Worm (Caenorhabditis elegans): Measurements from ENCODE around the gene W03A5.1.

The W03A5.1 gene

ce11 chrIII:5407588-5407987 lies at the start of gene W03A5.1:
W03A5.1 (plus strand) TSS chrIII:5407888.
- no peak for TF ChIP-seq unc-62 (GFP tag; optimal IDR thresholded peaks at IDR 0.05)

DNA sequence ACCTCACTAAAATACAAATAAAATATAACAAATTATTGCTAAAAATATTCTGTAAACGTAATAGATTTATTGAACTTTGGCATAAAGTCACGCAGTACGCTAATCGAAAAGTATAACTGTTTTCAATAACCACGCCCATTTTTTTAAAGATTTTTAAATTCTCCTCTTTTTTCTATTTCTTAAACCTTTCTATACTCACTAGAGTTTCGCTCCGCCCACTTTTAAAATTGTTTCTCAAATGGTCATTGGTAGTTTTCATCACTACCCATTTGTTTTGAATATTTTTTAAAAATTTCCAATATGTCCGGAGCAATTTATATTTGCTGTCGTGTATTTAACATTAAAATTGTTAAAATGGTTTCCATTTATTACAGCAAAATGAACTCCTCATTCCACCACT lies 45.8 kb upstream of the W03A5.1 start, which contains the start of gene Y32H12A.1:
Y32H12A.1 (plus strand) TSS at position 301 of the 400 bp plus-strand sequence.
- TF ChIP-seq unc-62 (GFP tag; optimal IDR thresholded peaks at IDR 0.05): no peak

DNA sequence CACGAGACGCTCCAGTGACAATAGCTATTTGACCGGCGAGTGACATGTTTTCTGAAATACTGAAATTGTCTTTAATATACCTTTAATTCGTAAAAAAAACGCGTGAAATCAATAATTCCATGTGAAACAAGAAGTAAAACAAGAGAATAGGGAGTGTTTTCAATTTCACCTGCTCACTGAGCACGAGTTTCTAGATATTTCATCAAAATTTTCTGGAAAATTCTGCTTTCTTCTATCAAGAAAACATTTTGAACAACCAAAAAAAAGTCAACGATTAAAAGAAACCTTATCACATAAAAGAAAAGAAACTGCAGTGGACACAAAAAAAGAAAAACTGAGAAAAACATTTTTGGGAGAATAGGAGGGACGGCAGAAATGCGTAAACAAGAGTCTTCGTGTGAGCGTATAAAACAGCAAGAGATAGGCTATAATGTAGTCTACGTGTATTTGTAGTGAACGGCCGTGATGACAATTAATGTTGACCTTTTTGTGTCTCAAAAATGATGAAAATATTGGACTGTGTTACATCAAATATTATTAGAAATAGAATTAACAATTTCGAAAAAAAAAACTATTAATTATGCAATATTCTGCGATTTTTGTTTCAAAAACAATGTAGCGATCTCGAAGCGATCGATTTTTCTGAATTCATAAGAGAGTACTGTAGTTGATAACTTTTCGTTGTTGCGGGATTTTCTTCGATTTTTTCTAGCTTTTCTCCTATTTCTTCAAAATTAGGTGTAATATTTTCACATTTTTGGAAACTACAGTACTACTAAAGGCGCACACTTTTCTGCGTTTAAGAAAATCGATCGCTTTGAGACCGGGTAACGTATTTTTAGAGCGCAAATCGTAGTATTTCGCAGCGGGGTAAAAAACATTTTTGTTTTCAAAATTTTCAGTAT lies 39.4 kb upstream of the W03A5.1 start, which contains the start of gene dhs-9:
dhs-9 (minus strand) TSS at position 51 of the 905 bp plus-strand sequence.
- no peak for TF ChIP-seq unc-62 (GFP tag; optimal IDR thresholded peaks at IDR 0.05)

- TF ChIP-seq unc-62 (GFP tag; optimal IDR thresholded peaks at IDR 0.05): no peak
Measured at ce11 chrIII:5371226-5371926, 36.3 kb upstream of the W03A5.1 start, which contains the start of gene szy-2. szy-2 (minus strand) TSS chrIII:5371276.

- no peak for TF ChIP-seq unc-62 (GFP tag; optimal IDR thresholded peaks at IDR 0.05)
Measured at ce11 chrIII:5372884-5373283, 34.8 kb upstream of the W03A5.1 start.

DNA sequence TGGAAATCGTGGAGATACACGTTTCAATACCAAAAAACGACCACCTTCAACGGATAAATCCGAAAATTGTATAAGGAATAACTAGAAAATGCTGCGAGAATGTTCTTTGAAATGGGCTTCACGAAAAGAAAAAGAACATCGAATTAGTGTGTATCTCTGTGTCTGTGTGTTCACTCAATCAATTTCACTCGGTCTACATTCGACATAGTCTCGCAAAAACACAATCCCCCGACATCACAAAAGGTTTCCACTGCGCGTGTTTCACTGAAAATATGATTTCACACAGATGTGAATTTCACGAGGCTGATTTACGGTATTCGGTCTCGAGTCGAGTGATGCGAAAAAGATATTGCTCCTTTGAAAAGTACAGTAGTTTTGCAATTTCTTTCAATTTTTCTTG lies 34.0 kb upstream of the W03A5.1 start:
- TF ChIP-seq unc-62 (GFP tag; optimal IDR thresholded peaks at IDR 0.05): no peak

DNA sequence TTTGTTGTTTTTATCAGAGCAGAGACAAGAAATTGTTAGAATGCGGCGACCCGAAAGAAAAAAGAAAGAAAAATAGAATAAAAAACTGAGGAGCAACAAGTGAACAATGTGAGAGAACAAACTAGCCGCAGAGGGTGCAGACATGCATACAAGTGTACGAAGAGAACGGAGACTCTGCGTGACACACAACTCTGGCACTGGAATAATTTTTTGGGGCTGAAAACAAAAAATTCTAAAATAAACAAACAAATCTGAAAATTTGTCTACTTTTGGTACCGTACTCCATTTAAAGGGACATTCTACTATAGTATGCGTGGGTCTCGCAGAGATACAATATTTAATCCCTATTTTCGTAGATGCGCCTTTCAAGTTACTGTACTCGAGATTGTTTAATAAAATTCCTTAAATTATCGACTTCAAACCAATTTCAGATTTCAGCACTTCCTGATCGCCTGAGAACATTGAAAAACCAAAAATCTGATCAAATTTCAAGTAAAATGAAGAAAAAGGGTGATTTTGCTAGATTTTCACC lies 32.6 kb upstream of the W03A5.1 start:
- no peak for TF ChIP-seq unc-62 (GFP tag; optimal IDR thresholded peaks at IDR 0.05)

DNA sequence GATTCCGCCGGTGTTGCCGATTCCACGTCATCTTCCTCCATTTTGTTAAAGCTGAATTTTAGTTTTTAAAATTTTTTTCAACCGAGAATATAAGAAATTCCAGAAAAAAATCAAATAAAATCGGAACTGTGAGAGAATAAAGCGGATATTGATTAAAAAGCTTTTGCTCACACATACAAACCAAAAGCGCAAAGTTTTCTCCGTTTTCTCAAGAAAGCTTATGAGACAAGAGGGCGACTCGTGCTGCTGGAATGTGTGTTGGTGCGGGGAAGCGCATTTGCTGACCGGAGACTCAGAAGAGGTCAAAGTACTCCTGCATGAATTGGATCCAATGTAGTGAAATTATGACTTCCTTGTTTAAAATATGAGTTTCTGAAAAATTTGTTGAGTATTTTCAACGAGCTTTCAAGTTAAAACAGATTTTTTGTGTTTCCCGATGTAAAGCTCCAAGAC lies 27.8 kb upstream of the W03A5.1 start, which contains the start of gene paqr-2:
paqr-2 (minus strand) TSS at position 51 of the 453 bp plus-strand sequence.
- no peak for TF ChIP-seq unc-62 (GFP tag; optimal IDR thresholded peaks at IDR 0.05)

DNA sequence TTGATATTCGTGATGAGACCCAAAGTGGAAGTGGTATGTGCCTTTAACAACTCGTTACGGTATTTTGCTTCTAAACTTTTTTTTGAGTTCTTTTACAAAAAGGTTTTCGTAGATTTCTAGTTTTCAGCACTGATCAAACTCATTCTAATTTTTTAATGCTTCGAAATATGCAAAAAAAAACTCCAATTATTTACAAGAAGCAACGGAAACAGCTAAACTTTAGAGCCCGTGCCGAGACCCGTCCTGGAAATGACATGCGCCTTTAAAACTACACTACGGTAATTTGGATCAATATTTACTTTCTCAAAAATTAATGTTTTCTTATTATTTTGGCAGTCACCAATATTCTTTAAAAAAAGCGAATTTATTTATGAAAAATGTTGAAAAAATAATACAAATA lies 27.1 kb upstream of the W03A5.1 start:
- TF ChIP-seq unc-62 (GFP tag; optimal IDR thresholded peaks at IDR 0.05): no peak

DNA sequence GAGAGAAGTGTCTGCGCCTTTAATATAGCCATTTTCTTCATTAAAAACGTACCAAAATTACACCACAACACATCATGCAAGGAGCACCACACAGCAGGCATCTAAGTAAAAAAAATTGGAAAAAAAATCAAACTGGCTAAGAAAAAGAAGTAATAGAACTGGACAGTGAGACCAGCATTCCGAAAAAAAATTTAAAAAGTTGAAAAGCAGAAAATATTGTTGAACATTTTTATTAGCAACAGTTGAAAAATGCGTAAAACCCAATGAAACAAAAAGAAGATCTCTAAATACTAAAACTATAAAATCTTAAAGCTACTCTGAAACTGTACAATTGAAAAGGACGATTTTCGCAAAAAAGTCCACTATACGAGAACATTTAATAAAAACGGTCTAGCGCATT lies 25.6 kb upstream of the W03A5.1 start, which contains the start of gene Y32H12A.6:
Y32H12A.6 (minus strand) TSS at position 101 of the 400 bp plus-strand sequence.
- TF ChIP-seq unc-62 (GFP tag; optimal IDR thresholded peaks at IDR 0.05): no peak

- no peak for TF ChIP-seq unc-62 (GFP tag; optimal IDR thresholded peaks at IDR 0.05)
Measured at ce11 chrIII:5385315-5385714, 22.4 kb upstream of the W03A5.1 start, which contains the start of gene Y32H12A.7. Y32H12A.7 (minus strand) TSS chrIII:5385415.

ce11 chrIII:5388113-5388512 lies 19.6 kb upstream of the W03A5.1 start:
- TF ChIP-seq unc-62 (GFP tag; optimal IDR thresholded peaks at IDR 0.05): no peak

DNA sequence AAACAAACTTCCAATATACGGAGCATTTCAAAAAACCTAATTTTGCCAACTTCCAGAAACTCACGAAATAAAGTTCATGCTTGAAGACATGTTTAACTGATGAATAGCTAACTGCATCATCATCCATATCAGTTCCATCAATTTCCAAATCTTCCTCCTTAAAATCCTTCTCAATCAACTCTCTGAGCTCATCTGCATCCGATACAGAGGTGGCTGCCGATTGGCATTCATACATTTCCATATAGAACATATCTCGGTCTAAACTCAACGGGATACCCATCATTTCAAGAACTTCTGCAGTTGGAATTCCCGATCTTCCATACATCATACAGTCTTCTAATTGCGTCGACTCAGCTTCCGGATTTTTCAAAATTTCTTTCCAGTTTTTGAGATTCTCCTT lies 18.3 kb upstream of the W03A5.1 start:
- TF ChIP-seq unc-62 (GFP tag; optimal IDR thresholded peaks at IDR 0.05): no peak

- TF ChIP-seq unc-62 (GFP tag; optimal IDR thresholded peaks at IDR 0.05): no peak
Measured at ce11 chrIII:5395746-5396145, 11.9 kb upstream of the W03A5.1 start.

DNA sequence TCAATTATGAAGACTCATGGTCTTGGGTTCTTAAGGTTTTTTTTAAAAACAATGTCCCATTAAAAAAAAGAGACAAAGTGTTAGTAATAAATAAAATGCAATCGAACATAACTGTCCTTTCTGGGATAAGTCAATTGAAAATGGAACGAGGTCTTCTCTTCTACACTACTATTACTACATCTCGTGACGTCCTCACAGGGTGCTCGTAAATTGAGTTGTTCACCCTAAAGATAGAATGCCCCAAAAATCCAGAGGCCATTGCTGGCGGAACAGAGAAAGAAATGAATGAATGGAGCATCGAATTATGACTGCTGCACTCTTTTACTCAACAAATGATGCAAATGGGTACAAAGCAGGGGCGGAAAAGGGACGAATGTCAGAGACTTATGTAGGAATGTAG lies 5.3 kb upstream of the W03A5.1 start:
- TF ChIP-seq unc-62 (GFP tag; optimal IDR thresholded peaks at IDR 0.05): no peak

DNA sequence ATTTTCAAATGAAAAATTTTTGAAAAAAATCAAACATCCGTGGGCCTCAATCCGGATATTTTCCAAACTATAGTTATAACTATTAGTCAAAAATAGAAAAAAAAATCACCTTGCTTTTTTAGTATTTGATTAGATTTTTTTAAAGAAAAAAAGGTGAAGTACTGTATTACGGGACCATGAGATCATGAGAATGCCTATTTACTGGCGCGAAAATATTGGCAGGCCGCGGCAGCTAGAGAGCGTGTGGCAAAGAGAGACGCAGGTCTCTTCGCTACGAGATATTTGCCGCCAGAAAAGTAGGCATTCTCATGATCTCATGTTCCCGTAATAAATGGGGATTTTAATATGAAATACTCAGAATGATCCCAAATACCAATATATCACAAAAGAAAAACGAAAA lies 2.7 kb upstream of the W03A5.1 start:
- TF ChIP-seq unc-62 (GFP tag; optimal IDR thresholded peaks at IDR 0.05): no peak

Measured in whole organism, dauer.